Worm (Caenorhabditis elegans) whole organism, L2 larva: ENCODE measurements around the gene acy-2.

Experiments used
- ceh-82 ChIP-seq: fragments of 150-350 bp; optimal IDR thresholded peaks from 2 replicates; lab custom pipeline; 2014; ENCODE audit warnings: missing biosample characterization, missing genetic modification characterization
- egl-27 ChIP-seq: sonication (generic microtip); optimal IDR thresholded peaks from 3 replicates; lab custom pipeline; 2017; ENCODE audit warnings: missing biosample characterization, missing genetic modification reagents, missing genetic modification characterization
- lin-13 ChIP-seq: fragments of 150-350 bp; optimal IDR thresholded peaks from 2 replicates; lab custom pipeline; 2014; ENCODE audit warnings: missing biosample characterization, missing genetic modification reagents, missing genetic modification characterization
- lsy-2 ChIP-seq, 2 experiments: fragments of 150-350 bp in 1 of 2; sonication (generic microtip) in 1 of 2; optimal IDR thresholded peaks; 2 replicates each; lab custom pipeline; 2014 to 2017; ENCODE audit warnings: missing biosample characterization in 2 of 2, missing genetic modification characterization in 2 of 2
- nhr-10 ChIP-seq: sonication (generic microtip); optimal IDR thresholded peaks from 2 replicates; lab custom pipeline; 2017; ENCODE audit warnings: missing biosample characterization, missing genetic modification characterization
- nhr-21 ChIP-seq: fragments of 150-350 bp; optimal IDR thresholded peaks from 2 replicates; lab custom pipeline; 2014; ENCODE audit warnings: missing biosample characterization, missing genetic modification characterization
- nhr-23 ChIP-seq: fragments of 150-350 bp; optimal IDR thresholded peaks from 2 replicates; lab custom pipeline; 2014; ENCODE audit warnings: missing biosample characterization, missing genetic modification reagents, missing genetic modification characterization
- nhr-237 ChIP-seq: fragments of 150-350 bp; optimal IDR thresholded peaks from 2 replicates; lab custom pipeline; 2014; ENCODE audit warnings: missing biosample characterization, missing genetic modification characterization
- nhr-77 ChIP-seq: fragments of 150-350 bp; optimal IDR thresholded peaks from 2 replicates; lab custom pipeline; 2014; ENCODE audit warnings: missing biosample characterization, missing genetic modification characterization
- snpc-4 ChIP-seq: fragments of 150-350 bp; optimal IDR thresholded peaks from 2 replicates; lab custom pipeline; 2014; ENCODE audit warnings: missing biosample characterization, missing genetic modification characterization
- unc-62 ChIP-seq: fragments of 150-350 bp; optimal IDR thresholded peaks from 2 replicates; lab custom pipeline; 2014; ENCODE audit warnings: missing biosample characterization, missing genetic modification reagents, missing genetic modification characterization
- ztf-4 ChIP-seq: fragments of 150-350 bp; optimal IDR thresholded peaks from 2 replicates; lab custom pipeline; 2014; ENCODE audit warnings: missing biosample characterization, missing genetic modification characterization

ce11 chrV:5951133-5951532 lies 24.7 kb upstream of the acy-2 start, which contains the start of gene M03F8.1:
- TF ChIP-seq nhr-237 (tag; lab: Kevin White, UChicago) (no peak), lsy-2 (tag; optimal IDR thresholded peaks at IDR 0.05; lab: Kevin White, UChicago) (no peak), unc-62 (GFP tag; lab: Kevin White, UChicago) (no peak), nhr-21 (tag; lab: Kevin White, UChicago) (no peak), ceh-82 (tag; lab: Kevin White, UChicago) (no peak), nhr-23 (tag; lab: Kevin White, UChicago) (no peak), ztf-4 (tag; lab: Kevin White, UChicago) (no peak), egl-27 (tag; lab: Kevin White, UChicago) (no peak), lin-13 (GFP tag; lab: Kevin White, UChicago) (no peak), nhr-10 (tag; lab: Kevin White, UChicago) (no peak), nhr-77 (no peak), snpc-4 (tag; lab: Kevin White, UChicago) (no peak)
